Worm (Caenorhabditis elegans) whole organism, young adult: ENCODE data around the gene scl-10.

Experiments used
- B0261.1 ChIP-seq: sonication (generic microtip); optimal IDR thresholded peaks from 2 replicates; lab custom pipeline; 2016; ENCODE audit warnings: mild to moderate bottlenecking, missing genetic modification characterization, moderate library complexity, missing compliant biosample characterization
- F22D6.2 ChIP-seq: sonication (generic microtip); optimal IDR thresholded peaks from 2 replicates; lab custom pipeline; 2016; ENCODE audit warnings: mild to moderate bottlenecking, missing genetic modification characterization, missing compliant biosample characterization
- F23B12.7 ChIP-seq: sonication (generic microtip); optimal IDR thresholded peaks from 2 replicates; lab custom pipeline; 2017; ENCODE audit warnings: missing genetic modification characterization, mild to moderate bottlenecking, missing compliant biosample characterization, antibody characterized with exemption, moderate library complexity; ENCODE audit not compliant: insufficient read depth
- F33H1.4 ChIP-seq: fragments of 200-800 bp; sonication (Bioruptor generic); IDR thresholded peaks from 2 replicates; pipeline ENCODE4 v1.3.6; 2022; ENCODE audit warnings: missing genetic modification reagents, missing genetic modification characterization, missing compliant biosample characterization
- F39B2.1 ChIP-seq: fragments of 200-800 bp; sonication (Bioruptor generic); IDR thresholded peaks from 2 replicates; pipeline ENCODE4 v1.3.6; 2022; ENCODE audit warnings: missing genetic modification reagents, missing genetic modification characterization, missing compliant biosample characterization
- F57A8.1 ChIP-seq: fragments of 200-800 bp; sonication (Bioruptor generic); optimal IDR thresholded peaks from 2 replicates; lab custom pipeline; 2018; ENCODE audit warnings: mild to moderate bottlenecking, missing genetic modification characterization, moderate library complexity, missing compliant biosample characterization
- F57C9.4 ChIP-seq: sonication (generic microtip); optimal IDR thresholded peaks from 2 replicates; lab custom pipeline; 2017; ENCODE audit warnings: mild to moderate bottlenecking, missing genetic modification characterization, missing compliant biosample characterization
- K11D2.4 ChIP-seq: fragments of 200-800 bp; sonication (Bioruptor generic); IDR thresholded peaks from 2 replicates; pipeline ENCODE4 v1.3.6; 2022; ENCODE audit warnings: missing genetic modification reagents, missing genetic modification characterization, missing compliant biosample characterization
- T26A5.8 ChIP-seq: sonication (generic microtip); optimal IDR thresholded peaks from 2 replicates; lab custom pipeline; 2016; ENCODE audit warnings: missing genetic modification characterization, missing compliant biosample characterization
- Y67H2A.10 ChIP-seq: fragments of 200-800 bp; sonication (Bioruptor generic); conservative IDR thresholded peaks from 2 replicates; pipeline ENCODE4 v1.3.6; 2022; ENCODE audit warnings: missing genetic modification reagents, missing genetic modification characterization, missing compliant biosample characterization
- Y79H2A.3 ChIP-seq: fragments of 200-800 bp; sonication (Bioruptor generic); conservative IDR thresholded peaks from 2 replicates; pipeline ENCODE4 v1.3.6; 2022; ENCODE audit warnings: missing genetic modification reagents, missing genetic modification characterization, missing compliant biosample characterization
- aptf-3 ChIP-seq: fragments of 200-800 bp; sonication (Bioruptor generic); IDR thresholded peaks from 2 replicates; pipeline ENCODE4 v1.3.6; 2022; ENCODE audit warnings: missing genetic modification characterization, missing compliant biosample characterization
- atf-7 ChIP-seq: sonication (generic microtip); optimal IDR thresholded peaks from 2 replicates; lab custom pipeline; 2017; ENCODE audit warnings: mild to moderate bottlenecking, missing genetic modification characterization, missing compliant biosample characterization
- athp-1 ChIP-seq: sonication (generic microtip); optimal IDR thresholded peaks from 2 replicates; lab custom pipeline; 2017; ENCODE audit warnings: mild to moderate bottlenecking, missing genetic modification characterization, missing compliant biosample characterization
- attf-5 ChIP-seq: fragments of 200-800 bp; sonication (Bioruptor generic); optimal IDR thresholded peaks from 2 replicates; lab custom pipeline; 2018; ENCODE audit warnings: mild to moderate bottlenecking, missing genetic modification characterization, missing compliant biosample characterization
- ccch-3 ChIP-seq: fragments of 200-800 bp; sonication (Bioruptor generic); optimal IDR thresholded peaks from 2 replicates; lab custom pipeline; 2018; ENCODE audit warnings: mild to moderate bottlenecking, missing genetic modification characterization, missing compliant biosample characterization
- cebp-1 ChIP-seq, 2 experiments: fragments of 200-800 bp in 1 of 2; sonication (Bioruptor generic) in 1 of 2; sonication (generic microtip) in 1 of 2; IDR thresholded peaks in 1 of 2; optimal IDR thresholded peaks in 1 of 2; 2 replicates each; pipeline versions ENCODE4 v1.3.6 to Lab custom; 2017 to 2022; ENCODE audit warnings: missing compliant biosample characterization in 2 of 2, missing genetic modification characterization in 2 of 2, mild to moderate bottlenecking in 1 of 2, missing genetic modification reagents in 1 of 2, moderate library complexity in 1 of 2
- ceh-91 ChIP-seq: fragments of 200-800 bp; sonication (Bioruptor generic); IDR thresholded peaks from 2 replicates; pipeline ENCODE4 v1.3.6; 2022; ENCODE audit warnings: missing genetic modification reagents, missing genetic modification characterization, missing compliant biosample characterization
- chd-7 ChIP-seq: sonication (generic microtip); optimal IDR thresholded peaks from 2 replicates; lab custom pipeline; 2016; ENCODE audit warnings: mild to moderate bottlenecking, missing genetic modification characterization, moderate library complexity, missing compliant biosample characterization
- efl-1 ChIP-seq: fragments of 150-350 bp; optimal IDR thresholded peaks from 2 replicates; lab custom pipeline; 2014; ENCODE audit warnings: missing biosample characterization, missing genetic modification reagents, missing genetic modification characterization
- egl-18 ChIP-seq: fragments of 200-800 bp; sonication (Bioruptor generic); IDR thresholded peaks from 2 replicates; pipeline ENCODE4 v1.3.6; 2022; ENCODE audit warnings: missing genetic modification reagents, missing genetic modification characterization, missing compliant biosample characterization
- ekl-4 ChIP-seq: fragments of 200-800 bp; sonication (Bioruptor generic); IDR thresholded peaks from 2 replicates; pipeline ENCODE4 v1.3.6; 2022; ENCODE audit warnings: missing genetic modification reagents, missing genetic modification characterization, missing compliant biosample characterization
- ets-4 ChIP-seq: fragments of 200-800 bp; sonication (Bioruptor generic); optimal IDR thresholded peaks from 2 replicates; lab custom pipeline; 2018; ENCODE audit warnings: mild to moderate bottlenecking, missing genetic modification characterization, missing compliant biosample characterization
- gei-17 ChIP-seq: fragments of 200-800 bp; sonication (Bioruptor generic); optimal IDR thresholded peaks from 2 replicates; lab custom pipeline; 2018; ENCODE audit warnings: mild to moderate bottlenecking, missing genetic modification characterization, missing compliant biosample characterization
- him-1 ChIP-seq: sonication (generic microtip); optimal IDR thresholded peaks from 2 replicates; lab custom pipeline; 2016; ENCODE audit warnings: missing genotype, missing genetic modification reagents, missing genetic modification characterization, missing compliant biosample characterization
- hmg-20 ChIP-seq: fragments of 200-800 bp; sonication (Bioruptor generic); IDR thresholded peaks from 2 replicates; pipeline ENCODE4 v1.3.6; 2022; ENCODE audit warnings: missing genetic modification reagents, missing genetic modification characterization, missing compliant biosample characterization
- let-526 ChIP-seq: fragments of 200-800 bp; sonication (Bioruptor generic); IDR thresholded peaks from 2 replicates; pipeline ENCODE4 v1.3.6; 2022; ENCODE audit warnings: missing genetic modification reagents, missing genetic modification characterization, missing compliant biosample characterization
- lin-26 ChIP-seq: fragments of 200-800 bp; sonication (Bioruptor generic); IDR thresholded peaks from 2 replicates; pipeline ENCODE4 v1.3.6; 2022; ENCODE audit warnings: missing genetic modification reagents, missing genetic modification characterization, missing compliant biosample characterization
- mcd-1 ChIP-seq: fragments of 200-800 bp; sonication (Bioruptor generic); IDR thresholded peaks from 2 replicates; pipeline ENCODE4 v1.3.6; 2022; ENCODE audit warnings: missing genetic modification reagents, missing genetic modification characterization, missing compliant biosample characterization
- nhr-120 ChIP-seq: fragments of 200-800 bp; sonication (Bioruptor generic); IDR thresholded peaks from 2 replicates; pipeline ENCODE4 v1.3.6; 2022; ENCODE audit warnings: missing genetic modification characterization, missing compliant biosample characterization
- nhr-90 ChIP-seq: sonication (generic microtip); optimal IDR thresholded peaks from 2 replicates; lab custom pipeline; 2016; ENCODE audit warnings: missing genotype, mild to moderate bottlenecking, missing genetic modification characterization, missing compliant biosample characterization
- rpc-1 ChIP-seq, 2 experiments: fragments of 150-350 bp in 1 of 2; sonication (generic microtip) in 1 of 2; optimal IDR thresholded peaks; 2 replicates each; lab custom pipeline; 2014 to 2018; ENCODE audit warnings: missing biosample characterization in 1 of 2, missing genetic modification characterization in 1 of 2, missing genetic modification reagents in 1 of 2, missing genotype in 1 of 2
- sea-2 ChIP-seq: fragments of 200-800 bp; sonication (Bioruptor generic); IDR thresholded peaks from 2 replicates; pipeline ENCODE4 v1.3.6; 2022; ENCODE audit warnings: missing genetic modification characterization, missing compliant biosample characterization
- snpc-1.3 ChIP-seq: sonication (generic microtip); optimal IDR thresholded peaks from 2 replicates; lab custom pipeline; 2017; ENCODE audit warnings: missing genetic modification characterization, mild to moderate bottlenecking, missing compliant biosample characterization, antibody characterized with exemption, moderate library complexity, missing genotype, missing genetic modification reagents; ENCODE audit not compliant: insufficient read depth
- snpc-4 ChIP-seq, 5 experiments: fragments of 150-350 bp in 1 of 5; sonication (generic microtip) in 4 of 5; optimal IDR thresholded peaks; 2 replicates each; lab custom pipeline; 2014 to 2018; ENCODE audit warnings: missing genetic modification characterization in 5 of 5, missing biosample characterization in 3 of 5, antibody characterized with exemption in 2 of 5, mild to moderate bottlenecking in 2 of 5, missing compliant biosample characterization in 2 of 5, missing genotype in 2 of 5, moderate library complexity in 2 of 5, missing genetic modification reagents in 1 of 5
- somi-1 ChIP-seq: fragments of 200-800 bp; sonication (Bioruptor generic); optimal IDR thresholded peaks from 2 replicates; lab custom pipeline; 2018; ENCODE audit warnings: mild to moderate bottlenecking, missing genetic modification characterization, missing compliant biosample characterization
- tbx-9 ChIP-seq: sonication (generic microtip); optimal IDR thresholded peaks from 2 replicates; lab custom pipeline; 2016; ENCODE audit warnings: borderline replicate concordance, missing genetic modification characterization, inconsistent platforms, missing compliant biosample characterization
- tlf-1 ChIP-seq: fragments of 200-800 bp; sonication (Bioruptor generic); optimal IDR thresholded peaks from 2 replicates; lab custom pipeline; 2018; ENCODE audit warnings: mild to moderate bottlenecking, missing genetic modification characterization, missing compliant biosample characterization
- unc-130 ChIP-seq: sonication (generic microtip); optimal IDR thresholded peaks from 2 replicates; lab custom pipeline; 2016; ENCODE audit warnings: missing genetic modification reagents, missing genetic modification characterization, missing compliant biosample characterization
- zim-3 ChIP-seq: sonication (generic microtip); optimal IDR thresholded peaks from 2 replicates; lab custom pipeline; 2017; ENCODE audit warnings: mild to moderate bottlenecking, missing genetic modification characterization, moderate library complexity, missing compliant biosample characterization
- ztf-25 ChIP-seq: fragments of 200-800 bp; sonication (Bioruptor generic); IDR thresholded peaks from 2 replicates; pipeline ENCODE4 v1.3.6; 2022; ENCODE audit warnings: missing genetic modification reagents, missing genetic modification characterization, missing compliant biosample characterization
- ztf-26 ChIP-seq: sonication (generic microtip); optimal IDR thresholded peaks from 2 replicates; lab custom pipeline; 2017; ENCODE audit warnings: missing genetic modification characterization, missing compliant biosample characterization

Gene scl-10

ce11 chrIV:13068451-13068850 is 20.2 kb downstream of the scl-10 start, which contains the start of gene scl-6:
Gene scl-6 (plus strand): TSS chrIV:13068751.
- TF ChIP-seq ztf-26 (tag; lab: Kevin White, UChicago) (no peak), ztf-25 (GFP tag; lab: Robert Waterston, UW) (no peak), tlf-1 (GFP tag; lab: Kevin White, UChicago) (no peak), F33H1.4 (GFP tag; lab: Robert Waterston, UW) (no peak), nhr-120 (GFP tag; lab: Robert Waterston, UW) (no peak), F39B2.1 (no peak), Y79H2A.3 (GFP tag; lab: Robert Waterston, UW) (no peak), F57C9.4 (tag; lab: Kevin White, UChicago) (no peak), T26A5.8 (no peak), cebp-1 (GFP tag; IDR thresholded peaks at IDR 0.05; lab: Robert Waterston, UW) (no peak), cebp-1 (tag; optimal IDR thresholded peaks at IDR 0.05; lab: Kevin White, UChicago) (no peak), Y67H2A.10 (GFP tag; lab: Robert Waterston, UW) (no peak), snpc-1.3 (tag; lab: Kevin White, UChicago) (no peak), atf-7 (tag; lab: Kevin White, UChicago) (no peak), F23B12.7 (tag; lab: Kevin White, UChicago) (no peak)

ce11 chrIV:13070142-13070541 is 21.9 kb downstream of the scl-10 start, which contains the start of gene scl-7:
Gene scl-7 (plus strand): TSS chrIV:13070442.
- TF ChIP-seq rpc-1 (optimal IDR thresholded peaks at IDR 0.05; lab: Kevin White, UChicago) (no peak), rpc-1 (tag; optimal IDR thresholded peaks at IDR 0.05; lab: Kevin White, UChicago) (no peak), ets-4 (GFP tag; lab: Kevin White, UChicago) (no peak), sea-2 (no peak), zim-3 (tag; lab: Kevin White, UChicago) (no peak), F57A8.1 (GFP tag; lab: Kevin White, UChicago) (no peak)

ce11 chrIV:13071445-13071844 is 23.2 kb downstream of the scl-10 start, which contains the start of gene scl-8:
Gene scl-8 (plus strand): TSS chrIV:13071745.
- TF ChIP-seq nhr-90 (tag; lab: Kevin White, UChicago), result no peak
- TF ChIP-seq cebp-1 (GFP tag; IDR thresholded peaks at IDR 0.05; lab: Robert Waterston, UW), result no peak
- TF ChIP-seq cebp-1 (tag; optimal IDR thresholded peaks at IDR 0.05; lab: Kevin White, UChicago), result no peak
- no peak for TF ChIP-seq ccch-3 (GFP tag; lab: Kevin White, UChicago)
- TF ChIP-seq chd-7 (tag; lab: Kevin White, UChicago), result no peak
- TF ChIP-seq unc-130 (GFP tag; lab: Kevin White, UChicago), result no peak
- no peak for TF ChIP-seq egl-18
- TF ChIP-seq K11D2.4 (GFP tag; lab: Robert Waterston, UW), result no peak
- TF ChIP-seq B0261.1, result no peak
- no peak for TF ChIP-seq aptf-3 (GFP tag; lab: Robert Waterston, UW)
- no peak for TF ChIP-seq F22D6.2 (tag; lab: Kevin White, UChicago)
- no peak for TF ChIP-seq gei-17 (GFP tag; lab: Kevin White, UChicago)
- TF ChIP-seq ceh-91 (GFP tag; lab: Robert Waterston, UW), result no peak
- TF ChIP-seq hmg-20 (GFP tag; lab: Robert Waterston, UW), result no peak
- no peak for TF ChIP-seq attf-5 (GFP tag; lab: Kevin White, UChicago)
- TF ChIP-seq, all 124 proteins: peak for 0

- TF ChIP-seq B0261.1 (no peak), athp-1 (tag; lab: Kevin White, UChicago) (no peak), T26A5.8 (no peak), tbx-9 (tag; lab: Kevin White, UChicago) (no peak), somi-1 (GFP tag; lab: Kevin White, UChicago) (peak; percentile 17), mcd-1 (no peak), him-1 (no peak), lin-26 (GFP tag; lab: Robert Waterston, UW) (peak; percentile 47; the same call in 1 of the 2 replicates), let-526 (GFP tag; lab: Robert Waterston, UW) (no peak), hmg-20 (GFP tag; lab: Robert Waterston, UW) (no peak), efl-1 (no peak), ekl-4 (GFP tag; lab: Robert Waterston, UW) (no peak), snpc-4 (GFP tag; optimal IDR thresholded peaks at IDR 0.05; lab: Kevin White, UChicago) (no peak), snpc-4 (tag; optimal IDR thresholded peaks at IDR 0.05; lab: Kevin White, UChicago) (peak in 3 of 4 experiments; percentile 14 to 79 (median 62))
These were observed 27.5 kb downstream of the scl-10 start for ce11 chrIV:13075625-13076252.
